Fruit fly (Drosophila melanogaster) whole organism, embryonic: ENCODE results near the gene Pino.

Experiments used
- Aef1 ChIP-seq: fragments of 200-800 bp; sonication (Bioruptor generic); IDR thresholded peaks from 3 replicates; pipeline ENCODE4 v1.3.6; 2022; ENCODE audit warnings: missing biosample characterization, missing genetic modification characterization
- Bteb2 ChIP-seq: fragments of 200-800 bp; sonication (Bioruptor generic); optimal IDR thresholded peaks from 2 replicates; lab custom pipeline; 2016; ENCODE audit warnings: missing biosample characterization, missing genetic modification characterization
- CG10321 ChIP-seq: fragments of 200-800 bp; sonication (Bioruptor generic); IDR thresholded peaks from 2 replicates; pipeline ENCODE4 v1.3.6; 2022; ENCODE audit warnings: missing biosample characterization, missing genetic modification characterization
- CG12219 ChIP-seq: fragments of 200-800 bp; sonication (Bioruptor generic); optimal IDR thresholded peaks from 3 replicates; lab custom pipeline; 2018; ENCODE audit warnings: missing biosample characterization, mild to moderate bottlenecking, missing genetic modification characterization
- CG1233 ChIP-seq: fragments of 200-800 bp; sonication (Bioruptor generic); optimal IDR thresholded peaks from 4 replicates; lab custom pipeline; 2018; ENCODE audit warnings: missing biosample characterization, mild to moderate bottlenecking, missing genetic modification characterization
- CG12942 ChIP-seq: fragments of 200-800 bp; sonication (Bioruptor generic); optimal IDR thresholded peaks from 3 replicates; lab custom pipeline; 2016; ENCODE audit warnings: missing biosample characterization, missing genetic modification characterization
- CG13296 ChIP-seq: fragments of 200-800 bp; sonication (Bioruptor generic); optimal IDR thresholded peaks from 3 replicates; lab custom pipeline; 2018; ENCODE audit warnings: missing biosample characterization, mild to moderate bottlenecking, missing genetic modification characterization
- CG15514 ChIP-seq: fragments of 200-800 bp; sonication (Bioruptor generic); optimal IDR thresholded peaks from 3 replicates; lab custom pipeline; 2017; ENCODE audit warnings: missing biosample characterization, missing genetic modification characterization, mild to moderate bottlenecking, moderate library complexity, missing genetic modification reagents
- CG16863 ChIP-seq: fragments of 200-800 bp; sonication (Bioruptor generic); optimal IDR thresholded peaks from 3 replicates; lab custom pipeline; 2016; ENCODE audit warnings: missing biosample characterization, missing genetic modification characterization
- CG1832 ChIP-seq: fragments of 200-800 bp; sonication (Bioruptor generic); optimal IDR thresholded peaks from 2 replicates; lab custom pipeline; 2017; ENCODE audit warnings: missing biosample characterization, mild to moderate bottlenecking, missing genetic modification characterization, inconsistent platforms
- CG18476 ChIP-seq: fragments of 200-800 bp; sonication (Bioruptor generic); optimal IDR thresholded peaks from 2 replicates; lab custom pipeline; 2016; ENCODE audit warnings: missing biosample characterization, mild to moderate bottlenecking, missing genetic modification characterization
- CG18764 ChIP-seq: fragments of 200-800 bp; sonication (Bioruptor generic); optimal IDR thresholded peaks from 3 replicates; lab custom pipeline; 2016; ENCODE audit warnings: missing biosample characterization, missing genetic modification characterization
- CG30020 ChIP-seq: fragments of 200-800 bp; optimal IDR thresholded peaks from 2 replicates; lab custom pipeline; 2019; ENCODE audit warnings: missing biosample characterization, mild to moderate bottlenecking, missing genetic modification characterization, moderate library complexity
- CG3065 ChIP-seq: fragments of 200-800 bp; sonication (Bioruptor generic); optimal IDR thresholded peaks from 2 replicates; lab custom pipeline; 2016; ENCODE audit warnings: missing biosample characterization, missing genetic modification characterization
- CG31224 ChIP-seq: fragments of 200-800 bp; sonication (Bioruptor generic); IDR thresholded peaks from 2 replicates; pipeline ENCODE4 v1.3.6; 2022; ENCODE audit warnings: missing biosample characterization, missing genetic modification characterization
- CG3847 ChIP-seq: fragments of 200-800 bp; sonication (Bioruptor generic); IDR thresholded peaks from 2 replicates; pipeline ENCODE4 v1.3.6; 2022; ENCODE audit warnings: missing biosample characterization, missing genetic modification characterization
- CG4282 ChIP-seq: fragments of 200-800 bp; sonication (Bioruptor generic); optimal IDR thresholded peaks from 2 replicates; lab custom pipeline; 2016; ENCODE audit warnings: missing biosample characterization, missing genetic modification characterization
- CG4424 ChIP-seq: fragments of 200-800 bp; sonication (Bioruptor generic); optimal IDR thresholded peaks from 3 replicates; lab custom pipeline; 2016; ENCODE audit warnings: missing biosample characterization, missing genetic modification characterization
- CG6175 ChIP-seq: fragments of 200-800 bp; sonication (Bioruptor generic); IDR thresholded peaks from 3 replicates; pipeline ENCODE4 v1.3.6; 2022; ENCODE audit warnings: missing biosample characterization, missing genetic modification characterization
- CG6854 ChIP-seq: fragments of 200-800 bp; sonication (Bioruptor generic); optimal IDR thresholded peaks from 3 replicates; lab custom pipeline; 2017; ENCODE audit warnings: missing biosample characterization, mild to moderate bottlenecking, missing genetic modification characterization
- CG7928 ChIP-seq: fragments of 200-800 bp; sonication (Bioruptor generic); optimal IDR thresholded peaks from 2 replicates; lab custom pipeline; 2017; ENCODE audit warnings: missing biosample characterization, mild to moderate bottlenecking, missing genetic modification characterization
- CG7987 ChIP-seq: fragments of 200-800 bp; sonication (Bioruptor generic); optimal IDR thresholded peaks from 2 replicates; lab custom pipeline; 2018; ENCODE audit warnings: missing biosample characterization, mild to moderate bottlenecking, missing genetic modification characterization, moderate library complexity
- CG8478 ChIP-seq: fragments of >200 bp; optimal IDR thresholded peaks from 2 replicates; lab custom pipeline; 2018
- CG8924 ChIP-seq: fragments of 200-800 bp; optimal IDR thresholded peaks from 3 replicates; lab custom pipeline; 2019; ENCODE audit warnings: missing biosample characterization, mild to moderate bottlenecking, missing genetic modification characterization, moderate library complexity
- CG9215 ChIP-seq: fragments of 200-800 bp; sonication (Bioruptor generic); IDR thresholded peaks from 2 replicates; pipeline ENCODE4 v1.3.6; 2022; ENCODE audit warnings: missing biosample characterization, missing genetic modification characterization
- Doc2 ChIP-seq: fragments of 200-800 bp; sonication (Bioruptor generic); IDR thresholded peaks from 2 replicates; pipeline ENCODE4 v1.3.6; 2022; ENCODE audit warnings: missing biosample characterization, missing genetic modification characterization
- Eip74EF ChIP-seq, 2 experiments: fragments of 200-800 bp in 1 of 2; fragments of >200 bp in 1 of 2; sonication (Bioruptor generic) in 1 of 2; optimal IDR thresholded peaks; 2 replicates each; lab custom pipeline; 2017 to 2019; ENCODE audit warnings: missing biosample characterization in 2 of 2, missing genetic modification characterization in 2 of 2, mild to moderate bottlenecking in 1 of 2, moderate library complexity in 1 of 2
- HmgZ ChIP-seq: fragments of 200-800 bp; sonication (Bioruptor generic); optimal IDR thresholded peaks from 2 replicates; lab custom pipeline; 2018; ENCODE audit warnings: missing biosample characterization, mild to moderate bottlenecking, missing genetic modification characterization
- Hr3 ChIP-seq: fragments of 200-800 bp; sonication (Bioruptor generic); optimal IDR thresholded peaks from 3 replicates; lab custom pipeline; 2016; ENCODE audit warnings: missing biosample characterization, missing genetic modification characterization
- Jarid2 ChIP-seq: fragments of 200-800 bp; sonication (Bioruptor generic); optimal IDR thresholded peaks from 3 replicates; lab custom pipeline; 2017; ENCODE audit warnings: mild to moderate bottlenecking, missing biosample characterization, missing genetic modification reagents, missing genetic modification characterization
- Kr ChIP-seq: fragments of 200-800 bp; sonication (Bioruptor generic); optimal IDR thresholded peaks from 2 replicates; lab custom pipeline; 2017; ENCODE audit warnings: missing biosample characterization, mild to moderate bottlenecking, missing genetic modification characterization
- MBD-R2 ChIP-seq: fragments of 200-800 bp; sonication (Bioruptor generic); IDR thresholded peaks from 2 replicates; pipeline ENCODE4 v1.3.6; 2022; ENCODE audit warnings: missing biosample characterization, missing genetic modification characterization
- Max ChIP-seq: fragments of 200-800 bp; sonication (Bioruptor generic); optimal IDR thresholded peaks from 2 replicates; lab custom pipeline; 2016; ENCODE audit warnings: missing biosample characterization, mild to moderate bottlenecking, missing genetic modification characterization
- Myb ChIP-seq: fragments of 200-800 bp; sonication (Bioruptor generic); optimal IDR thresholded peaks from 2 replicates; lab custom pipeline; 2016; ENCODE audit warnings: missing biosample characterization, missing genetic modification characterization
- NFAT ChIP-seq: fragments of 200-800 bp; sonication (Bioruptor generic); IDR thresholded peaks from 2 replicates; pipeline ENCODE4 v1.3.6; 2022; ENCODE audit warnings: missing biosample characterization, missing genetic modification characterization
- Ravus ChIP-seq: fragments of 200-800 bp; sonication (Bioruptor generic); IDR thresholded peaks from 2 replicates; pipeline ENCODE4 v1.3.6; 2022; ENCODE audit warnings: missing biosample characterization, missing genetic modification characterization
- Side ChIP-seq: fragments of 200-800 bp; sonication (Bioruptor generic); optimal IDR thresholded peaks from 2 replicates; lab custom pipeline; 2016; ENCODE audit warnings: missing biosample characterization, missing genetic modification characterization
- ab ChIP-seq: fragments of 200-800 bp; sonication (Bioruptor generic); optimal IDR thresholded peaks from 2 replicates; lab custom pipeline; 2016; ENCODE audit warnings: missing biosample characterization, missing genetic modification characterization
- amos ChIP-seq: fragments of 200-800 bp; sonication (Bioruptor generic); IDR thresholded peaks from 2 replicates; pipeline ENCODE4 v1.3.6; 2022; ENCODE audit warnings: missing biosample characterization, missing genetic modification characterization; ENCODE audit not compliant: partially characterized antibody
- bcd ChIP-seq: fragments of 200-800 bp; sonication (Bioruptor generic); optimal IDR thresholded peaks from 2 replicates; lab custom pipeline; 2017; ENCODE audit warnings: missing biosample characterization, mild to moderate bottlenecking, missing genetic modification characterization
- croc ChIP-seq: fragments of 200-800 bp; sonication (Bioruptor generic); conservative IDR thresholded peaks from 3 replicates; pipeline ENCODE4 v1.3.6; 2022; ENCODE audit warnings: missing biosample characterization, missing genetic modification characterization
- crp ChIP-seq, 2 experiments: fragments of 200-800 bp; sonication (Bioruptor generic); optimal IDR thresholded peaks; 2 replicates in 1 of 2; 3 replicates in 1 of 2; lab custom pipeline; 2017; ENCODE audit warnings: missing biosample characterization in 2 of 2, missing genetic modification characterization in 2 of 2, mild to moderate bottlenecking in 1 of 2, moderate library complexity in 1 of 2
- disco-r ChIP-seq: fragments of 200-800 bp; sonication (Bioruptor generic); optimal IDR thresholded peaks from 2 replicates; lab custom pipeline; 2016; ENCODE audit warnings: missing biosample characterization, missing genetic modification characterization
- fd64A ChIP-seq: fragments of 200-800 bp; sonication (Bioruptor generic); optimal IDR thresholded peaks from 3 replicates; lab custom pipeline; 2018; ENCODE audit warnings: missing biosample characterization, mild to moderate bottlenecking, missing genetic modification characterization
- fd96Cb ChIP-seq: fragments of 200-800 bp; sonication (Bioruptor generic); optimal IDR thresholded peaks from 2 replicates; lab custom pipeline; 2018; ENCODE audit warnings: missing biosample characterization, mild to moderate bottlenecking, missing genetic modification characterization, moderate library complexity
- lab ChIP-seq: fragments of 200-800 bp; sonication (Bioruptor generic); optimal IDR thresholded peaks from 3 replicates; lab custom pipeline; 2017; ENCODE audit warnings: missing biosample characterization, missing genetic modification characterization, mild to moderate bottlenecking, moderate library complexity, missing genetic modification reagents
- pum ChIP-seq: fragments of 200-800 bp; sonication (Bioruptor generic); optimal IDR thresholded peaks from 2 replicates; lab custom pipeline; 2016; ENCODE audit warnings: missing biosample characterization, missing genetic modification characterization
- sim ChIP-seq: fragments of 200-800 bp; sonication (Bioruptor generic); IDR thresholded peaks from 2 replicates; pipeline ENCODE4 v1.3.6; 2022; ENCODE audit warnings: missing biosample characterization, missing genetic modification characterization
- slbo ChIP-seq: fragments of 200-800 bp; sonication (Bioruptor generic); IDR thresholded peaks from 2 replicates; pipeline ENCODE4 v1.3.6; 2022; ENCODE audit warnings: missing biosample characterization, missing genetic modification characterization
- sug ChIP-seq: fragments of 200-800 bp; optimal IDR thresholded peaks from 2 replicates; lab custom pipeline; 2019; ENCODE audit warnings: missing biosample characterization, mild to moderate bottlenecking, missing genetic modification characterization, moderate library complexity
- tna ChIP-seq: fragments of 200-800 bp; sonication (Bioruptor generic); IDR thresholded peaks from 2 replicates; pipeline ENCODE4 v1.3.6; 2022; ENCODE audit warnings: missing biosample characterization, missing genetic modification characterization; ENCODE audit not compliant: partially characterized antibody
- unpg ChIP-seq: fragments of 200-800 bp; sonication (Bioruptor generic); optimal IDR thresholded peaks from 3 replicates; lab custom pipeline; 2018; ENCODE audit warnings: missing biosample characterization, mild to moderate bottlenecking, missing genetic modification characterization, moderate library complexity

The Pino gene

DNA sequence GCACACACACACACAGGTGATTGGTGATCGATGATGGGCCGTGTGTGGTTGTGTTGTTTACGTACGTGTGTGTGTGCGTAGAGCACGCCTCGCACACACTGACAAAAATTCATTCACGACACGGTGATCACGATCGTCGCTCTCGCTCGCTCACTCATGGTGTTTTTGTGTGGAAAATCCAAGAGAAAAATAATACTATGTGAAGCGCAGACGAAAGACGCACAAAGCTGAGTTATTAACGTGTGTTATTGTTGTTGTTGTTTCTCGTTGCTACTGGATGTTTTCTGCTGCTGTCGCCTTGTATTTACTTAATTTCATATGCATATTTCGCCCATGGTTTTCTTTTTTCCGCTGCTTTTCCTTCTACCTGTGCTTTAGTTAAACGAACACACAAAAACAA, 51.7 kb downstream of the Pino start (continued):
- TF ChIP-seq Hr3 (GFP tag; lab: Kevin White, UChicago) (no peak), CG12942 (GFP tag; lab: Kevin White, UChicago) (no peak), sug (tag; lab: Kevin White, UChicago) (peak; percentile 16), CG18476 (GFP tag; lab: Kevin White, UChicago) (no peak), CG7987 (GFP tag; lab: Kevin White, UChicago) (peak; percentile 48), CG8478 (peak; percentile 91), CG12219 (GFP tag; lab: Kevin White, UChicago) (no peak), CG18764 (GFP tag; lab: Kevin White, UChicago) (no peak), pum (no peak), Bteb2 (GFP tag; lab: Kevin White, UChicago) (no peak), Jarid2 (no peak), disco-r (GFP tag; lab: Kevin White, UChicago) (no peak), CG31224 (GFP tag; lab: Robert Waterston, UW) (no peak), ab (GFP tag; lab: Kevin White, UChicago) (no peak), NFAT (GFP tag; lab: Robert Waterston, UW) (no peak), amos (GFP tag; lab: Robert Waterston, UW) (peak; percentile 42; the same call in 1 of the 2 replicates), CG7928 (GFP tag; lab: Kevin White, UChicago) (no peak), CG3065 (GFP tag; lab: Kevin White, UChicago) (no peak), Max (GFP tag; lab: Kevin White, UChicago) (no peak), CG3847 (GFP tag; lab: Robert Waterston, UW) (no peak), Ravus (no peak), Doc2 (GFP tag; lab: Robert Waterston, UW) (no peak), HmgZ (tag; lab: Kevin White, UChicago) (peak; percentile 32), CG6175 (GFP tag; lab: Robert Waterston, UW) (no peak), slbo (GFP tag; lab: Robert Waterston, UW) (no peak), Eip74EF (GFP tag; optimal IDR thresholded peaks at IDR 0.05; lab: Kevin White, UChicago) (no peak), Myb (no peak), Aef1 (GFP tag; lab: Robert Waterston, UW) (peak; percentile 34; the same call in 1 of the 3 replicates), CG4424 (no peak), CG10321 (GFP tag; lab: Robert Waterston, UW) (no peak), CG1233 (GFP tag; lab: Kevin White, UChicago) (no peak), crp (GFP tag; optimal IDR thresholded peaks at IDR 0.05; lab: Kevin White, UChicago) (no peak), CG16863 (GFP tag; lab: Kevin White, UChicago) (no peak), Side (GFP tag; lab: Kevin White, UChicago) (no peak), bcd (no peak), CG1832 (GFP tag; lab: Kevin White, UChicago) (peak; percentile 12), lab (GFP tag; lab: Kevin White, UChicago) (peak; percentile 38), MBD-R2 (no peak), CG9215 (GFP tag; lab: Robert Waterston, UW) (no peak), croc (GFP tag; lab: Robert Waterston, UW) (no peak), CG15514 (GFP tag; lab: Kevin White, UChicago) (no peak), Kr (GFP tag; lab: Kevin White, UChicago) (no peak), CG8924 (tag; lab: Kevin White, UChicago) (peak; percentile 43), CG13296 (GFP tag; lab: Kevin White, UChicago) (no peak), CG4282 (GFP tag; lab: Kevin White, UChicago) (no peak), CG6854 (GFP tag; lab: Kevin White, UChicago) (no peak), fd64A (no peak), tna (no peak), unpg (GFP tag; lab: Kevin White, UChicago) (no peak), fd96Cb (tag; lab: Kevin White, UChicago) (no peak), CG30020 (tag; lab: Kevin White, UChicago) (no peak), sim (no peak)
